Worm (Caenorhabditis elegans): ENCODE data around the gene nrde-2.

The nrde-2 gene

ce11 chrII:10204428-10205049 is 42.9 kb downstream of the nrde-2 start:
- TF ChIP-seq bed-1 (GFP tag; IDR thresholded peaks at IDR 0.05) (no peak), F39B2.1 (GFP tag; IDR thresholded peaks at IDR 0.05) (no peak), attf-5 (GFP tag; optimal IDR thresholded peaks at IDR 0.05) (no peak), snpc-1.3 (tag; optimal IDR thresholded peaks at IDR 0.05; ENCODE audit: insufficient read depth) (no peak), zfh-2 (GFP tag; conservative IDR thresholded peaks at IDR 0.05) (peak; percentile 57)

ce11 chrII:10203765-10204164 is 43.7 kb downstream of the nrde-2 start:
- TF ChIP-seq rec-8 (tag; optimal IDR thresholded peaks at IDR 0.05) (no peak), K11D2.4 (GFP tag; IDR thresholded peaks at IDR 0.05) (no peak), snpc-1.1 (tag; optimal IDR thresholded peaks at IDR 0.05; ENCODE audit: insufficient read depth) (no peak), sdz-38 (tag; optimal IDR thresholded peaks at IDR 0.05) (no peak)

DNA sequence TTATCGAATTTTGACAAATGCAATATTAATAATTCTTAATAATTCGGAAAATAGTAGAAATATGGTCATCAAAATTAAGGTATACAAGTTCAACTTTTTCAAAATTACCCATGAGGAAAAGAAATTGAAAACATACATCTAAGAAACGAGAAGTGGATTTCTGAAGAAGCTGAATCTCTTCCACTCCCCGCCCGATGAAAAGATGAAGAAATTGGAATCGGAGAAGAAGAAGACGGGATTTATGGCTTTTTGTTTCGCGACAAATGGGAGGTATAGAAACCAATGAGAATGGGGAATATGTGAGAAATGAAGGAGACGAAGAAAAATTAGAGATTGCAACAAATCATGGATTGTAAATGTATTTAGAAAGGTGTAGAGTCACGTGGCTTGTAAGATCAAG is 44.4 kb downstream of the nrde-2 start:
- TF ChIP-seq nhr-179 (tag; optimal IDR thresholded peaks at IDR 0.05) (no peak), F55B11.4 (tag; optimal IDR thresholded peaks at IDR 0.05; ENCODE audit: borderline replicate concordance, insufficient read depth) (no peak), Y95B8A.8 (GFP tag; IDR thresholded peaks at IDR 0.05) (no peak), K11D2.4 (GFP tag; IDR thresholded peaks at IDR 0.05) (no peak), egl-44 (GFP tag; IDR thresholded peaks at IDR 0.05) (no peak), C17E4.6 (GFP tag; IDR thresholded peaks at IDR 0.05) (no peak), sea-2 (GFP tag; IDR thresholded peaks at IDR 0.05) (no peak), lin-35 (GFP tag; optimal IDR thresholded peaks at IDR 0.05) (no peak)

DNA sequence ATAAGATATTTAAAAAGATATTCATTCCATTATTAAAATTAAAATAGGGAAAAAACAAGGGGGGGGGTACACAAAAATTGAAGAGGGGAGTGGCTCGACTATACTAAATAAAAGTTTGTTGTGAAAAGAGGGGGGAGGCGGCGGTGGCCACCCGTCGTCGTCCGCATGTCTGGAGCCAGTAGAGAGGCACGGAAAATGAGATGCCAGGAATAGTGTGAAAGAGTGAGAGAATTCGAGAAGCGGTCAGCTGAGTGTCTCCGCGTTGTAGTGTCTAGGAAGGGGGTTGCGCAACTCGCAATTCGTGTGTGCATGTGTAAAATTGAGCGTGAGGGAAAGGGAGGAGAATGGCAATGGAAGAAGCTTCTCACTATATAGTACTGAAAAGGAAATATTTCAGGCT is 45.2 kb downstream of the nrde-2 start:
- TF ChIP-seq pbrm-1 (GFP tag; IDR thresholded peaks at IDR 0.05) (no peak), cebp-1 (GFP tag; IDR thresholded peaks at IDR 0.05) (no peak), cebp-1 (tag; optimal IDR thresholded peaks at IDR 0.05) (peak; percentile 24), zfh-2 (GFP tag; conservative IDR thresholded peaks at IDR 0.05) (peak; percentile 55; the same call in 1 of the 2 replicates)

- TF ChIP-seq F23B12.7 (tag; optimal IDR thresholded peaks at IDR 0.05; ENCODE audit: insufficient read depth): peak; percentile 9
- peak; percentile 51 for TF ChIP-seq ZK185.1 (tag; optimal IDR thresholded peaks at IDR 0.05; ENCODE audit: poor library complexity, severe bottlenecking)
- TF ChIP-seq hmg-20 (GFP tag; IDR thresholded peaks at IDR 0.05): no peak
- no peak for TF ChIP-seq madf-8 (GFP tag; conservative IDR thresholded peaks at IDR 0.05)
- TF ChIP-seq lsy-27 (tag; optimal IDR thresholded peaks at IDR 0.05; ENCODE audit: borderline replicate concordance, insufficient read depth): no peak
- no peak for TF ChIP-seq ccch-3 (GFP tag; optimal IDR thresholded peaks at IDR 0.05)
- TF ChIP-seq dox-1 (GFP tag; IDR thresholded peaks at IDR 0.05): peak; percentile 61; the same call in 1 of the 2 replicates
- TF ChIP-seq snpc-4 (GFP tag; optimal IDR thresholded peaks at IDR 0.05): no peak
- peak in 1 of 4 experiments; percentile 6 for TF ChIP-seq snpc-4 (tag; optimal IDR thresholded peaks at IDR 0.05)
- TF ChIP-seq ztf-18 (tag; optimal IDR thresholded peaks at IDR 0.05): peak; percentile 17
- TF ChIP-seq ztf-28 (GFP tag; IDR thresholded peaks at IDR 0.05): no peak
- peak; percentile 52; the same call in 1 of the 2 replicates for TF ChIP-seq hmg-1.2 (GFP tag; IDR thresholded peaks at IDR 0.05)
- TF ChIP-seq tbx-9 (tag; optimal IDR thresholded peaks at IDR 0.05; ENCODE audit: borderline replicate concordance): no peak
- TF ChIP-seq K12H6.12 (tag; optimal IDR thresholded peaks at IDR 0.05): no peak
- TF ChIP-seq repo-1 (tag; optimal IDR thresholded peaks at IDR 0.05): no peak
- peak; percentile 12 for TF ChIP-seq nhr-80 (tag; optimal IDR thresholded peaks at IDR 0.05)
- no peak for TF ChIP-seq bed-2 (GFP tag; IDR thresholded peaks at IDR 0.05)
- TF ChIP-seq chd-7 (tag; optimal IDR thresholded peaks at IDR 0.05): no peak
- TF ChIP-seq unc-130 (GFP tag; optimal IDR thresholded peaks at IDR 0.05): peak; percentile 1
- TF ChIP-seq sea-2 (GFP tag; IDR thresholded peaks at IDR 0.05): no peak
- peak; percentile 11 for TF ChIP-seq him-1 (tag; optimal IDR thresholded peaks at IDR 0.05)
- peak; percentile 63; the same call in 1 of the 2 replicates for TF ChIP-seq B0019.2 (GFP tag; conservative IDR thresholded peaks at IDR 0.05)
- no peak for TF ChIP-seq fkh-3 (tag; optimal IDR thresholded peaks at IDR 0.05)
Measured at ce11 chrII:10200759-10201158, 46.7 kb downstream of the nrde-2 start, which contains the start of gene arv-1. arv-1 (minus strand) TSS chrII:10200823.

Measured in whole organism, young adult.